Worm (Caenorhabditis elegans) whole organism, mixed stage, embryonic: ENCODE results near the gene F08G2.7.
"Not testable (repeated sequence)": the region's sequence is repeated elsewhere in the genome, so short reads cannot be mapped to it uniquely, and the experiment has no call there.

ENCODE experiments used
- lin-13 ChIP-seq: fragments of 150-350 bp; optimal IDR thresholded peaks from 2 replicates; lab custom pipeline; 2014; ENCODE audit warnings: missing biosample characterization, missing genetic modification characterization
- mab-5 ChIP-seq: fragments of 150-350 bp; optimal IDR thresholded peaks from 2 replicates; lab custom pipeline; 2014; ENCODE audit warnings: missing biosample characterization, missing genetic modification characterization
- nhr-12 ChIP-seq: fragments of 150-350 bp; optimal IDR thresholded peaks from 2 replicates; lab custom pipeline; 2014; ENCODE audit warnings: missing biosample characterization, missing genetic modification characterization
- nhr-76 ChIP-seq: sonication (generic microtip); optimal IDR thresholded peaks from 2 replicates; lab custom pipeline; 2017; ENCODE audit warnings: missing biosample characterization, missing genetic modification characterization

DNA sequence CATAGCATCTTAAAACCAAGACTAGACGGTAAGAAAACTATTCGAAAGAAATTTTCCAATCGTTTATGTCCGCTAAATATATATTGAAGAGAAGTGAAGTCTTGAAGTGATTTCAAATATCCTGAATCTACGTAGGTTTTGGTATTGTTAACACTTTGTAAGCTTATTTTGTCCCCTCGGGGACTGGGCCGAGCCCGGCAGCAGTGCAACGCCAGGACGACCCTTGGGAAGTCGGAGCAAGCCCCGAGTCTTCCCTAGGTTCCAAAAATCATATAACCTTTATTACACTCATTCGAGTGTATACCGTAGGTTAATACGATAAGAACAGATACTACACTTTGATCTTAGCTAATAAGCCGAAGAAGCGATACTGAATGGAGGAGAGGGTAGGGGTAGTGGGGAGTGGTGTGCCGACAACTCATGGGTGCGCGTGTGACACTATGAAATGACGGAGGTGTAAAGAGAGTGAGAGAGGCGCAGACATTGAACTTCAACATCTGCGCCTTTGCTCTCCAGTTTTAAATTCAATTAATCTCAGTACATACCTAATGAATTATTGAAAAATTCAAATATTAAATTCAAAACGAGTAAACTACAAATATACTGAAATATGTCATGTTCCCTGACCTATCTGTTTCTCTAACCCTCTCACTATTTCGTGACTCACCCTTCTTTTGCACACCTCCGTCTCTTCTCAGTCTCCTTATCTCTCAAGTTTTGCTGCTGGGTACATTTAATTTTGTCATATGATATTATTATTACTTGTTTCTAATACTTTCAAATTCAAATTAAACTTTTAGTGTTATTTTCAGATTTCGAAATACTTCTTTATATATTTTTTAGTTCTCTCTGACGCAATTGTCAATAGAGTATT lies 11.6 kb downstream of the F08G2.7 start:
- TF ChIP-seq mab-5 (tag; lab: Kevin White, UChicago); lin-13; nhr-12; nhr-76 (tag; lab: Kevin White, UChicago): not testable (repeated sequence)
